Worm (Caenorhabditis elegans) whole organism, L3 larva: ENCODE measurements around the gene B0252.8.

Source experiments
- ceh-82 ChIP-seq: fragments of 150-350 bp; optimal IDR thresholded peaks from 2 replicates; lab custom pipeline; 2014; ENCODE audit warnings: missing biosample characterization, missing genetic modification characterization
- fkh-10 ChIP-seq: sonication (generic microtip); optimal IDR thresholded peaks from 2 replicates; lab custom pipeline; 2017; ENCODE audit warnings: missing biosample characterization, missing genetic modification reagents, missing genetic modification characterization
- ztf-11 ChIP-seq: fragments of 150-350 bp; optimal IDR thresholded peaks from 2 replicates; lab custom pipeline; 2014; ENCODE audit warnings: missing biosample characterization, missing genetic modification characterization

DNA sequence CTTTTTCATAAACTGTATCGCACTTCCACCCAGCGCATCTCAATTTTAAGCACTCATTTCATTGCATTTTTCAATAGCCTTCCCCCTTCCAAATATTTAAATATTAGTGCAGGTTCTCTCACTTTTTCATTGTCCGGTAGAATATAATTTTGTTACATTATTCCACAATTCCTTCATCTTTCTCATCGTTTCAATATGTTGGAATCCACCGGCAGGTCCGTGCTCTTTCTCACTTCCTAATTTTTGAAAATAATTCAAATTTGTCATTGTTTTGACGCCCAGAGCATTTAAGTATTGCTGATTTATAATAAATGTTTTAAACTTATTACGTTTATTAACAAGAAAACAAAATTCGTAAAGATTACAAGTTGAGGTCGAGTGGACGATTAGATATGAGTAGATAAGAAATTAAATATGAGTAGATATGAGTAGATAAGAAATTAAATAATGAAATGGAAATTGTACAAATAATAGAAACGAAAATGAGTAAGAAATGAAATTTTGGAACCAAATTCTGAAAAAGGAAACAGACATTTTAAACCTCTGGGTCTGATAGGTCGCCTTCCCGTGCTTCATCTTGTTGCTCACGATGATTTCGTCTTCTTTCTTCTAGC is 39.2 kb downstream of the B0252.8 start:
- no peak for TF ChIP-seq fkh-10 (GFP tag; lab: Kevin White, UChicago)
- no peak for TF ChIP-seq ztf-11 (tag; lab: Kevin White, UChicago)
- no peak for TF ChIP-seq ceh-82
